Fruit fly (Drosophila melanogaster) whole organism, pupa: Measurements from ENCODE around the gene tkv.

Source experiments
- CG10348 ChIP-seq: fragments of 200-800 bp; sonication (Bioruptor generic); IDR thresholded peaks from 2 replicates; pipeline ENCODE4 v1.3.6; 2022; ENCODE audit warnings: missing biosample characterization, missing genetic modification characterization
- CG12605 ChIP-seq: fragments of 200-800 bp; sonication (Bioruptor generic); IDR thresholded peaks from 2 replicates; pipeline ENCODE4 v1.3.6; 2022; ENCODE audit warnings: missing biosample characterization, missing genetic modification characterization
- CG13204 ChIP-seq: fragments of 200-800 bp; sonication (Bioruptor generic); optimal IDR thresholded peaks from 2 replicates; lab custom pipeline; 2018; ENCODE audit warnings: missing biosample characterization, mild to moderate bottlenecking, missing genetic modification characterization, moderate library complexity
- CG14655 ChIP-seq: fragments of 200-800 bp; sonication (Bioruptor generic); optimal IDR thresholded peaks from 3 replicates; lab custom pipeline; 2017; ENCODE audit warnings: mild to moderate bottlenecking, missing biosample characterization, missing genetic modification reagents, missing genetic modification characterization
- CG15710 ChIP-seq: fragments of 200-800 bp; sonication (Bioruptor generic); optimal IDR thresholded peaks from 2 replicates; lab custom pipeline; 2018; ENCODE audit warnings: missing biosample characterization, mild to moderate bottlenecking, missing genetic modification characterization, moderate library complexity
- CG17806 ChIP-seq: fragments of 200-800 bp; sonication (Bioruptor generic); optimal IDR thresholded peaks from 2 replicates; lab custom pipeline; 2018; ENCODE audit warnings: missing biosample characterization, mild to moderate bottlenecking, missing genetic modification characterization, moderate library complexity
- CG32121 ChIP-seq: fragments of 200-800 bp; sonication (Bioruptor generic); IDR thresholded peaks from 2 replicates; pipeline ENCODE4 v1.3.6; 2022; ENCODE audit warnings: missing biosample characterization, missing genetic modification characterization
- CG34367 ChIP-seq: fragments of 200-800 bp; sonication (Bioruptor generic); optimal IDR thresholded peaks from 2 replicates; lab custom pipeline; 2018; ENCODE audit warnings: missing biosample characterization, mild to moderate bottlenecking, missing genetic modification characterization
- CG4496 ChIP-seq: fragments of 200-800 bp; sonication (Bioruptor generic); IDR thresholded peaks from 3 replicates; pipeline ENCODE4 v1.3.6; 2022; ENCODE audit warnings: missing biosample characterization, missing genetic modification characterization
- CG8159 ChIP-seq: fragments of 200-800 bp; sonication (Bioruptor generic); optimal IDR thresholded peaks from 3 replicates; lab custom pipeline; 2018; ENCODE audit warnings: missing biosample characterization, mild to moderate bottlenecking, missing genetic modification characterization, moderate library complexity
- CG8301 ChIP-seq: fragments of 200-800 bp; sonication (Bioruptor generic); optimal IDR thresholded peaks from 2 replicates; lab custom pipeline; 2018; ENCODE audit warnings: missing biosample characterization, mild to moderate bottlenecking, missing genetic modification characterization
- CG9948 ChIP-seq: fragments of 200-800 bp; sonication (Bioruptor generic); optimal IDR thresholded peaks from 2 replicates; lab custom pipeline; 2018; ENCODE audit warnings: missing biosample characterization, mild to moderate bottlenecking, missing genetic modification characterization, moderate library complexity
- D1 ChIP-seq: fragments of 200-800 bp; sonication (Bioruptor generic); optimal IDR thresholded peaks from 2 replicates; lab custom pipeline; 2018; ENCODE audit warnings: missing biosample characterization, mild to moderate bottlenecking, missing genetic modification characterization, moderate library complexity
- EcR ChIP-seq: fragments of 200-800 bp; sonication (Bioruptor generic); optimal IDR thresholded peaks from 3 replicates; lab custom pipeline; 2019; ENCODE audit warnings: missing biosample characterization, missing genetic modification characterization, mild to moderate bottlenecking, moderate library complexity, missing genetic modification reagents
- Ets98B ChIP-seq: fragments of 200-800 bp; sonication (Bioruptor generic); IDR thresholded peaks from 2 replicates; pipeline ENCODE4 v1.3.6; 2022; ENCODE audit warnings: missing biosample characterization, missing genetic modification characterization
- Pif1A ChIP-seq: fragments of 200-800 bp; sonication (Bioruptor generic); optimal IDR thresholded peaks from 3 replicates; lab custom pipeline; 2016; ENCODE audit warnings: missing biosample characterization, missing genetic modification characterization
- Pif1B ChIP-seq: fragments of 200-800 bp; sonication (Bioruptor generic); optimal IDR thresholded peaks from 3 replicates; lab custom pipeline; 2016; ENCODE audit warnings: missing biosample characterization, missing genetic modification characterization
- Snoo ChIP-seq: fragments of 200-800 bp; sonication (Bioruptor generic); optimal IDR thresholded peaks from 3 replicates; lab custom pipeline; 2017; ENCODE audit warnings: missing biosample characterization, mild to moderate bottlenecking, missing genetic modification characterization, inconsistent platforms
- fd96Ca ChIP-seq: fragments of 200-800 bp; sonication (Bioruptor generic); IDR thresholded peaks from 3 replicates; pipeline ENCODE4 v1.3.6; 2022; ENCODE audit warnings: missing biosample characterization, missing genetic modification characterization
- gl ChIP-seq: fragments of 200-800 bp; sonication (Bioruptor generic); optimal IDR thresholded peaks from 2 replicates; lab custom pipeline; 2018; ENCODE audit warnings: missing biosample characterization, mild to moderate bottlenecking, missing genetic modification characterization
- rn ChIP-seq: fragments of 200-800 bp; sonication (Bioruptor generic); IDR thresholded peaks from 2 replicates; pipeline ENCODE4 v1.3.6; 2022; ENCODE audit warnings: missing biosample characterization, missing genetic modification characterization

tkv gene

dm6 chr2L:5210946-5211345, 60.2 kb downstream of the tkv start:
- TF ChIP-seq CG8159 (tag; lab: Kevin White, UChicago) = no peak
- no peak for TF ChIP-seq D1 (tag; lab: Kevin White, UChicago)
- TF ChIP-seq Pif1B = no peak
- TF ChIP-seq Ets98B (GFP tag; lab: Robert Waterston, UW) = no peak
- no peak for TF ChIP-seq CG15710
- no peak for TF ChIP-seq CG17806
- no peak for TF ChIP-seq fd96Ca
- TF ChIP-seq CG8301 (tag; lab: Kevin White, UChicago) = no peak
- no peak for TF ChIP-seq Snoo (tag; lab: Kevin White, UChicago)
- TF ChIP-seq gl (tag; lab: Kevin White, UChicago) = no peak
- no peak for TF ChIP-seq EcR (GFP tag; lab: Kevin White, UChicago)

DNA sequence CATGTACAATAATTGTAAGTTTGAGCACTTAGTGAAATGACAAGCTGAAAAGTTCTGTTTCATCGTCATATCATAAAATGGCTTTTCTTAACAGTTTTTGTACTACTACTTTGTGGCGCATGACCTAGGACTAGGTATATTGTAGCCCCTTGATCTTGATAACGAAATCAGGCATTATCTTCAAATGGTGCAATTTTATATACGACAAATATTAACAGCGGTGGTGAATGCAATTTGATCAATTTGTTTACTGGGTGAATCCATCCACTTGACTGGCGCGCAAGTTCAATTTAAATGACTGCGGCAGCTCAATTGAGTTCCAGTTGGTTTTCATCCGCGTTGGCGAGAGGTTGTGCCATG, 61.1 kb downstream of the tkv start, which contains the start of gene Cyp28d1:
TSS of gene Cyp28d1 (plus strand) at position 316 of the 360 bp plus-strand sequence.
- TF ChIP-seq CG17806 (no peak), Pif1B (no peak), CG4496 (GFP tag; lab: Robert Waterston, UW) (no peak), CG9948 (tag; lab: Kevin White, UChicago) (no peak), Ets98B (GFP tag; lab: Robert Waterston, UW) (no peak), Snoo (tag; lab: Kevin White, UChicago) (no peak), D1 (tag; lab: Kevin White, UChicago) (no peak), fd96Ca (no peak), CG34367 (no peak), CG32121 (GFP tag; lab: Robert Waterston, UW) (no peak), CG10348 (GFP tag; lab: Robert Waterston, UW) (no peak), CG15710 (no peak), CG8159 (tag; lab: Kevin White, UChicago) (no peak), CG12605 (GFP tag; lab: Robert Waterston, UW) (no peak), rn (no peak), EcR (GFP tag; lab: Kevin White, UChicago) (no peak), gl (tag; lab: Kevin White, UChicago) (no peak), CG8301 (tag; lab: Kevin White, UChicago) (no peak), Pif1A (GFP tag; lab: Kevin White, UChicago) (no peak)

dm6 chr2L:5209244-5210144, 61.7 kb downstream of the tkv start:
- TF ChIP-seq CG8159 (tag; lab: Kevin White, UChicago) = no peak
- TF ChIP-seq CG9948 (tag; lab: Kevin White, UChicago) = no peak
- no peak for TF ChIP-seq CG34367
- TF ChIP-seq Snoo (tag; lab: Kevin White, UChicago) = no peak
- TF ChIP-seq CG14655 = no peak
- no peak for TF ChIP-seq CG8301 (tag; lab: Kevin White, UChicago)

dm6 chr2L:5208581-5208980, 62.6 kb downstream of the tkv start:
- TF ChIP-seq D1 (tag; lab: Kevin White, UChicago) (no peak), CG32121 (GFP tag; lab: Robert Waterston, UW) (no peak), CG9948 (tag; lab: Kevin White, UChicago) (no peak), EcR (GFP tag; lab: Kevin White, UChicago) (no peak), Pif1B (no peak), CG10348 (GFP tag; lab: Robert Waterston, UW) (no peak), CG8159 (tag; lab: Kevin White, UChicago) (no peak), CG17806 (no peak), gl (tag; lab: Kevin White, UChicago) (no peak), Pif1A (GFP tag; lab: Kevin White, UChicago) (no peak), rn (no peak), Snoo (tag; lab: Kevin White, UChicago) (no peak), CG12605 (GFP tag; lab: Robert Waterston, UW) (no peak), CG15710 (no peak), fd96Ca (no peak)

- TF ChIP-seq Pif1B (no peak), CG17806 (no peak), CG9948 (tag; lab: Kevin White, UChicago) (no peak), CG34367 (no peak), CG15710 (no peak), CG10348 (GFP tag; lab: Robert Waterston, UW) (no peak), CG13204 (GFP tag; lab: Kevin White, UChicago) (no peak), CG8301 (tag; lab: Kevin White, UChicago) (no peak), CG4496 (GFP tag; lab: Robert Waterston, UW) (no peak), EcR (GFP tag; lab: Kevin White, UChicago) (no peak), Snoo (tag; lab: Kevin White, UChicago) (no peak), gl (tag; lab: Kevin White, UChicago) (no peak), rn (no peak), CG14655 (no peak), D1 (tag; lab: Kevin White, UChicago) (no peak)
These were observed 64.1 kb downstream of the tkv start, which contains the start of gene Cyp28d2 for dm6 chr2L:5206964-5207585. Cyp28d2 (plus strand) TSS chr2L:5207267.

DNA sequence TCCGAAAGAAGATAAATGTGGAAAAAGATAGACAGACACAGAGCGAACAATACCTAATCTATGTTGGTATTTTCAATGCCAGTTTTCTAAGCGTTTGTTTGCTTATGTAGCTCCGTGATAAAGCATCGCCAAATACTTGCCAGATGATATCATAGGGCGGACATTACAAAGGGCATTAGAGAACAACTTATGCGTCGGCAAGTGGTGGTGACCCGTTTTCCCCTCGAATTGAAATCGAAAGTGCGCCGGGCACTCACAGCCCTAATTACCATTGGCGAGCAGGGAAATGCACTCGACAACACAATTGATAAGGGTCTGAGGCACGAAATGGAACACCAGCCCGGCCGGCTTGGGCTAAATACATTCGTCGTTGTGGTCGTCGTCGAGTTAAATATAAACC, 74.0 kb downstream of the tkv start:
- TF ChIP-seq CG8159 (tag; lab: Kevin White, UChicago) (no peak), Pif1A (GFP tag; lab: Kevin White, UChicago) (no peak), D1 (tag; lab: Kevin White, UChicago) (no peak), CG4496 (GFP tag; lab: Robert Waterston, UW) (no peak), CG34367 (no peak), CG10348 (GFP tag; lab: Robert Waterston, UW) (no peak)
